Fruit fly (Drosophila melanogaster) whole organism, wandering third instar larva: ENCODE results near the gene Cp7Fb.

ENCODE experiments used
- Abd-B ChIP-seq: fragments of >200 bp; optimal IDR thresholded peaks from 2 replicates; lab custom pipeline; 2017; ENCODE audit warnings: missing biosample characterization, missing genetic modification characterization
- Dfd ChIP-seq: fragments of >200 bp; optimal IDR thresholded peaks from 2 replicates; lab custom pipeline; 2017; ENCODE audit warnings: missing biosample characterization, missing genetic modification characterization
- Dif ChIP-seq: fragments of 200-275, 200-300 bp; sonication (Bioruptor generic); optimal IDR thresholded peaks from 2 replicates; lab custom pipeline; 2018; ENCODE audit warnings: missing biosample characterization, missing genetic modification characterization; ENCODE audit not compliant: partially characterized antibody
- HLH106 ChIP-seq: fragments of 200-800 bp; optimal IDR thresholded peaks from 3 replicates; lab custom pipeline; 2019; ENCODE audit warnings: missing biosample characterization, mild to moderate bottlenecking, missing genetic modification characterization, moderate library complexity
- Hnf4 ChIP-seq: fragments of 200-800 bp; sonication (Bioruptor generic); optimal IDR thresholded peaks from 2 replicates; lab custom pipeline; 2016; ENCODE audit warnings: missing biosample characterization, mild to moderate bottlenecking, missing genetic modification characterization
- Hr78 ChIP-seq: fragments of >200 bp; optimal IDR thresholded peaks from 2 replicates; lab custom pipeline; 2017; ENCODE audit warnings: missing biosample characterization, missing genetic modification characterization
- Hr83 ChIP-seq: fragments of 200-300 bp; sonication (Bioruptor generic); optimal IDR thresholded peaks from 2 replicates; lab custom pipeline; 2016; ENCODE audit warnings: missing biosample characterization, mild to moderate bottlenecking, missing genetic modification characterization, moderate library complexity; ENCODE audit not compliant: poor library complexity, severe bottlenecking
- Jra ChIP-seq: sonication (Bioruptor generic); optimal IDR thresholded peaks from 2 replicates; lab custom pipeline; 2016; ENCODE audit warnings: missing biosample characterization, missing genetic modification characterization
- Mio ChIP-seq: sonication (Bioruptor generic); optimal IDR thresholded peaks from 2 replicates; lab custom pipeline; 2016; ENCODE audit warnings: missing biosample characterization, missing genetic modification characterization
- Myc ChIP-seq: fragments of >200 bp; optimal IDR thresholded peaks from 2 replicates; lab custom pipeline; 2017
- N ChIP-seq: fragments of >200 bp; optimal IDR thresholded peaks from 2 replicates; lab custom pipeline; 2018; ENCODE audit warnings: missing biosample characterization, missing external identifiers, missing genetic modification characterization
- Rel ChIP-seq, 2 experiments: fragments of 200-800 bp; sonication (Bioruptor generic) in 1 of 2; optimal IDR thresholded peaks; 2 replicates in 1 of 2; 3 replicates in 1 of 2; lab custom pipeline; 2016 to 2019; ENCODE audit warnings: mild to moderate bottlenecking in 2 of 2, missing biosample characterization in 2 of 2, missing genetic modification characterization in 2 of 2, moderate library complexity in 1 of 2
- Sp1 ChIP-seq: fragments of 200-800 bp; sonication (Bioruptor generic); optimal IDR thresholded peaks from 3 replicates; lab custom pipeline; 2019; ENCODE audit warnings: missing biosample characterization, mild to moderate bottlenecking, missing genetic modification characterization, moderate library complexity
- br ChIP-seq: fragments of 200-800 bp; sonication (Bioruptor generic); optimal IDR thresholded peaks from 2 replicates; lab custom pipeline; 2016; ENCODE audit warnings: missing biosample characterization, missing genetic modification characterization
- brk ChIP-seq: fragments of 200-800 bp; sonication (Bioruptor generic); optimal IDR thresholded peaks from 2 replicates; lab custom pipeline; 2016; ENCODE audit warnings: missing biosample characterization, mild to moderate bottlenecking, missing genetic modification characterization
- dl ChIP-seq, 2 experiments: fragments of 175-275, 200-275 bp in 1 of 2; fragments of 200-275 bp in 1 of 2; sonication (Bioruptor generic); optimal IDR thresholded peaks; lab custom pipeline; 2018; ENCODE audit warnings: mild to moderate bottlenecking in 2 of 2, missing biosample characterization in 2 of 2, missing genetic modification characterization in 2 of 2, moderate library complexity in 2 of 2; ENCODE audit not compliant: partially characterized antibody in 2 of 2, insufficient read depth in 1 of 2
- dmrt93B ChIP-seq: fragments of 200-800 bp; sonication (Bioruptor generic); optimal IDR thresholded peaks from 2 replicates; lab custom pipeline; 2018; ENCODE audit warnings: missing biosample characterization, mild to moderate bottlenecking, missing genetic modification characterization
- dsf ChIP-seq: sonication (Bioruptor generic); optimal IDR thresholded peaks from 2 replicates; lab custom pipeline; 2016; ENCODE audit warnings: missing biosample characterization, missing genetic modification characterization, borderline replicate concordance
- foxo ChIP-seq, 2 experiments: fragments of 200-800 bp; sonication (Bioruptor generic); optimal IDR thresholded peaks; 2 replicates in 1 of 2; 3 replicates in 1 of 2; lab custom pipeline; 2016 to 2017; ENCODE audit warnings: missing biosample characterization in 2 of 2, missing genetic modification characterization in 2 of 2
- fru ChIP-seq: fragments of 200-800 bp; sonication (Bioruptor generic); optimal IDR thresholded peaks from 3 replicates; lab custom pipeline; 2016; ENCODE audit warnings: missing biosample characterization, mild to moderate bottlenecking, missing genetic modification characterization
- h ChIP-seq: fragments of 200-800 bp; sonication (Bioruptor generic); optimal IDR thresholded peaks from 3 replicates; lab custom pipeline; 2016; ENCODE audit warnings: missing biosample characterization, mild to moderate bottlenecking, missing genetic modification characterization
- jim ChIP-seq: fragments of 175-275, 200-325 bp; sonication (Bioruptor generic); optimal IDR thresholded peaks from 2 replicates; lab custom pipeline; 2016; ENCODE audit warnings: missing biosample characterization, mild to moderate bottlenecking, missing genetic modification characterization
- lola ChIP-seq: fragments of >200 bp; optimal IDR thresholded peaks from 2 replicates; lab custom pipeline; 2017; ENCODE audit warnings: missing biosample characterization, missing genetic modification characterization
- pan ChIP-seq: fragments of >200 bp; optimal IDR thresholded peaks from 2 replicates; lab custom pipeline; 2017
- psq ChIP-seq: fragments of 200-800 bp; sonication (Bioruptor generic); optimal IDR thresholded peaks from 3 replicates; lab custom pipeline; 2017; ENCODE audit warnings: missing biosample characterization, mild to moderate bottlenecking, missing genetic modification characterization, moderate library complexity
- rgr ChIP-seq: fragments of 200-800 bp; sonication (Bioruptor generic); optimal IDR thresholded peaks from 3 replicates; lab custom pipeline; 2016; ENCODE audit warnings: missing biosample characterization, mild to moderate bottlenecking, missing genetic modification characterization
- sage ChIP-seq: fragments of 200-800 bp; sonication (Bioruptor generic); optimal IDR thresholded peaks from 2 replicates; lab custom pipeline; 2016; ENCODE audit warnings: missing biosample characterization, mild to moderate bottlenecking, missing genetic modification characterization
- sv ChIP-seq: fragments of 200-800 bp; sonication (Bioruptor generic); optimal IDR thresholded peaks from 3 replicates; lab custom pipeline; 2016; ENCODE audit warnings: missing biosample characterization, missing genetic modification characterization
- tai ChIP-seq: sonication (Bioruptor generic); optimal IDR thresholded peaks from 2 replicates; lab custom pipeline; 2016; ENCODE audit warnings: missing biosample characterization, missing genetic modification characterization
- usp ChIP-seq: fragments of >200 bp; optimal IDR thresholded peaks from 2 replicates; lab custom pipeline; 2017; ENCODE audit warnings: missing biosample characterization, missing genetic modification characterization
- woc ChIP-seq: sonication (Bioruptor generic); optimal IDR thresholded peaks from 2 replicates; lab custom pipeline; 2016; ENCODE audit warnings: missing biosample characterization, mild to moderate bottlenecking, missing genetic modification characterization

Cp7Fb gene

DNA sequence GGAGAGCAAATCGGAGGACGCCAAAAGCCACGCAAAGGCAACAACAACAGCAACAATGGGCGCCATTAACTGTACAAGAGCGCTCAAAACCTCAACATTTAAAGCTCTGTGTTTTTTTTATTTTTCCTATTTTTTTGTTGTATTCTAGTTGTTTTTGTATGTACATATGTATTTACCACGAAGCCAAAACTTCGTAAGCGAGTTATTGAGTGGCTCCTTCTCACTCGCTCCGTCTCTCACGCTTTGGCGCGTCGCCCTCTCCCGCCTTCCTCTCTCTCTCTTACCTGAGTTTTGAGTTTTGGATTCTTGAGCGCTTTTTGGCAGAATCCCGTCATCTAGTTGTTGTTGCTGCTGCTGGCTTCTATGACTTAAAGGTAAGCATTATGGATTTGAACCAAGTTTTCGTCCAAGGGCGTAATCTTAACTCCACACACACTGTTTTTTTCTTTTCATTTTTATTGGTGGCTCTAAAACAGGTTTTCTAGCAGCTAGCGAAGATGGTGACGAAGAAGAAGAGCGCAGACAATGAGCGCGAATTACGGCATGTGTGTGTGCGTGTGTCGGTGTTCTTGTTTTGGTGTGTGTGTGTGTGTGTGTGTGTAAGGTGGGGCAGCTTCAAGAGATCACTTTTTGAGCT lies 44.5 kb downstream of the Cp7Fb start:
- TF ChIP-seq psq (GFP tag; lab: Kevin White, UChicago) = peak; percentile 53
- no peak for TF ChIP-seq foxo (GFP tag; optimal IDR thresholded peaks at IDR 0.05; lab: Kevin White, UChicago)
- no peak for TF ChIP-seq N (GFP tag; lab: Kevin White, UChicago)
- TF ChIP-seq dsf = no peak
- TF ChIP-seq Myc (lab: Kevin White, UChicago) = no peak
- no peak for TF ChIP-seq Hnf4
- TF ChIP-seq tai (GFP tag; lab: Kevin White, UChicago) = no peak

DNA sequence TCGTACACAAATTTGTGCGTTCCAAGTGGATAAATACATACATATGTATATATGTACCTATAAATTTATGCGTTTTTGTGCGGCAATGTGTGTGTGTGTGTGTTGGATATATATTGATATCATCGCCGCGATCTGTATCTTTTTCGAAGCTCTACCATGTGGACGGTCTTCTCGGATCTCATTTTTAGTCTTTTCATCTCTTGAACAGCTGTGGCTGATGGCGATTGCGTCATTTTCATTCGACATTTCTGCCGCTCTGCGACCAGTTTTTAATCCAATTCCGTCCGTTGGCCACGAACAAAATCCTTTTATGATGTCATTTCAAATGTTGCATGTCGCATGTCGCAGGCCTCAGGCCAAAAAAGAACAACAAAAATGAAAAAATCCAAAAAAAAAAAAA lies 46.9 kb downstream of the Cp7Fb start:
- TF ChIP-seq Hr78 (GFP tag; lab: Kevin White, UChicago) (no peak), fru (GFP tag; lab: Kevin White, UChicago) (no peak), woc (GFP tag; lab: Kevin White, UChicago) (no peak), brk (no peak), Mio (GFP tag; lab: Kevin White, UChicago) (no peak), h (GFP tag; lab: Kevin White, UChicago) (no peak), Jra (GFP tag; lab: Kevin White, UChicago) (no peak)

DNA sequence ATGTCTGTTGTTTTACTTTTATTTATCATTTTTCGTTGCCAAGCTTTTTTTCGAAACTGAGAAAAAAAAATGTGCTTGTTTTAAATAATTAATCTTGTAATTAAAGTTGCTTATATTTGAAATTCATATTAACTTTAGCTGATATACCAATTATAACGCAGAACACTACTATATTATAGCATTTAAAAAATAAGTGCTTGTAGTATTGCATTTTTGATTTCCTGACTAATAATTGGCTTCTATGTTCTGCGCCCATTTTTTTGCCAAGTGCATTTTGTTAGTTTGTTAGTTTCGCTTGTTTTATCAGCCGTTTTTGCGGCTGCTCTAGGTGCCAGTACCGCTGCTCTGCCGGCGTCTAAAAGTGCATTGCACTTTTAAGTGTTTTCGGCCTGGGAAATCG lies 47.9 kb downstream of the Cp7Fb start:
- TF ChIP-seq fru (GFP tag; lab: Kevin White, UChicago) (no peak), Rel (GFP tag; optimal IDR thresholded peaks at IDR 0.05; lab: Kevin White, UChicago) (no peak), Rel (tag; optimal IDR thresholded peaks at IDR 0.05; lab: Kevin White, UChicago) (no peak), HLH106 (tag; lab: Kevin White, UChicago) (no peak), Dif (no peak), Dfd (GFP tag; lab: Kevin White, UChicago) (no peak), sv (GFP tag; lab: Kevin White, UChicago) (no peak), dl (GFP tag; optimal IDR thresholded peaks at IDR 0.05; lab: Kevin White, UChicago; ENCODE audit: insufficient read depth in 1 of 2, partially characterized antibody in 2 of 2) (no peak), rgr (GFP tag; lab: Kevin White, UChicago) (no peak)

DNA sequence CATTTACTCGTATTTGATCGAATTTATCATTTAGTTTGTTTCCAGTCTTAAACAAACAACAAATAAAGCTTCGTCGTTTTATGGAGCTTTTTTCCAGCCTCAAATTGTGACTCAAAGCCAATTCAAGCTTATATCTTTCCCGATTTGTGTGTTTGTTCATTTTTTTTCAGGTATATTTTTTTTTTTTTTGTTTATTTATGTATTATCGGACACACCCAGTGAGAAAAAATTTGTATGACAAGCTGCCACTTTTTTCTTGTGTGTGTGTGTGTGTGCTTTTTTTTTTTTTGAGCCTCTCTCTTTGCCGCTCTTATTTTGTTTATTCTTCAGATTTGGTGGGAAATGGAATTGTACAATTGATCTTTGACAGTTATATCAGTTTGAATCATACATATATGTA lies 48.9 kb downstream of the Cp7Fb start:
- TF ChIP-seq Hnf4 (no peak), lola (GFP tag; lab: Kevin White, UChicago) (no peak), usp (GFP tag; lab: Kevin White, UChicago) (no peak), Jra (GFP tag; lab: Kevin White, UChicago) (no peak), N (GFP tag; lab: Kevin White, UChicago) (no peak), rgr (GFP tag; lab: Kevin White, UChicago) (peak; percentile 18), brk (no peak), Abd-B (GFP tag; lab: Kevin White, UChicago) (no peak), jim (GFP tag; lab: Kevin White, UChicago) (no peak), pan (no peak), fru (GFP tag; lab: Kevin White, UChicago) (no peak), br (no peak), foxo (GFP tag; optimal IDR thresholded peaks at IDR 0.05; lab: Kevin White, UChicago) (peak in 1 of 2 experiments; percentile 11), dsf (no peak), Hr78 (GFP tag; lab: Kevin White, UChicago) (no peak), psq (GFP tag; lab: Kevin White, UChicago) (no peak), Rel (GFP tag; optimal IDR thresholded peaks at IDR 0.05; lab: Kevin White, UChicago) (no peak), Rel (tag; optimal IDR thresholded peaks at IDR 0.05; lab: Kevin White, UChicago) (no peak)
- TF ChIP-seq, all 38 proteins: peak for 2

DNA sequence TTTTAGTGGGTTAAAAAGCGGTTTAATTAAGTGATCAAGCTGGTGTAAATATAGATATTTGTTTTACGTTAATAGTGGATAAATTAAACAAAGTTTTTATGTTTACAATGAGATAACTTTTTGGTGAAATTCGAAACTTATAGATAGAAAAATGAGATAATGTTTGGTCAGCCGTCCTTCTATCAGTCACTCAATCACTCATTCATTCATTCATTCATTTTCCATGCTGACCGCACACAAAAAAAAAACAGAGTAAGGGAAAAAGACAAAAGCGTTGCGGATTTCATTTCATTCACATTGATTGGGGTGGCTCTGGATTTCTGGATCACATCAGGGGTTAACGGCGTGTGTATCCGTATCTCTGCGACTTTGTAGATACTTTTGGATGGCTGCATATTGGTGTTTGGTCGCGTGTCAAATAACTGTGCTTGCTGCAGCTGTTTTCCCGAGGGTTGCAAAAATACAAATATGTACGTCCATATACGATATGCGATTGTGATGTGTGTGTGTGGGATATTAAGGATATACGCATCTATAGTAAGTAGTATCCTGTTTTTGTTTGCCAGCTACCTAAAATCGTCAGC lies 50.0 kb downstream of the Cp7Fb start:
- TF ChIP-seq dmrt93B (no peak), usp (GFP tag; lab: Kevin White, UChicago) (no peak), woc (GFP tag; lab: Kevin White, UChicago) (no peak), br (no peak), h (GFP tag; lab: Kevin White, UChicago) (no peak), sv (GFP tag; lab: Kevin White, UChicago) (no peak), Jra (GFP tag; lab: Kevin White, UChicago) (no peak), sage (GFP tag; lab: Kevin White, UChicago) (no peak), brk (no peak), Hr83 (GFP tag; lab: Kevin White, UChicago) (no peak), pan (no peak), Sp1 (GFP tag; lab: Kevin White, UChicago) (no peak), rgr (GFP tag; lab: Kevin White, UChicago) (no peak), Hr78 (GFP tag; lab: Kevin White, UChicago) (no peak), Rel (GFP tag; optimal IDR thresholded peaks at IDR 0.05; lab: Kevin White, UChicago) (no peak), Rel (tag; optimal IDR thresholded peaks at IDR 0.05; lab: Kevin White, UChicago) (no peak), Hnf4 (no peak)
- TF ChIP-seq, all 38 proteins: peak for 0
